Worm (Caenorhabditis elegans): Measurements from ENCODE around the gene glb-25.

The glb-25 gene

DNA sequence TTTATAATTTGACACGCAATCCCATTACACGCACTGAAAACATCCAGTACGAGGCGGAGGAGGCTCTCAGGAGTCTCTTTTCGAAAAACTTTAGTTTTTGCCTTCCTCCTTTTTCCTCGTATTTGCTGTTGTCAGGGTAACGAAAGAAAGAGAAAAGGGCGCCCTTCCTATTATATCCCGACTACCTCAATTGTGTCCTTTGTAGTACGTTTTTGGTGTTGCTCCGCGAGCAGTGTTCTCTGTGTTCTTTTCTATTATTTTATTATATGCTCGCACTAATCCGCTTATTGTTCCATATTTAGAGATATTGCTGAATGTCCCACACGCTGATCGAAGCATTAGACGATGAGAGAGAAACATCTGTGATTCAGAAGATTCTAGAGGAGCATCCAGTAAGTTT is 42.6 kb upstream of the glb-25 start, which contains the start of gene nphp-2:
Gene nphp-2 (plus strand): TSS at position 301 of the 400 bp plus-strand sequence.
- TF ChIP-seq ZK546.5 (tag; optimal IDR thresholded peaks at IDR 0.05) = no peak
- TF ChIP-seq unc-39 (tag; optimal IDR thresholded peaks at IDR 0.05) = no peak
- TF ChIP-seq lsy-2 (tag; optimal IDR thresholded peaks at IDR 0.05) = no peak
- no peak for TF ChIP-seq sma-3 (GFP tag; optimal IDR thresholded peaks at IDR 0.05)
- TF ChIP-seq nhr-12 (tag; optimal IDR thresholded peaks at IDR 0.05) = no peak
- no peak for TF ChIP-seq Y55F3AM.14 (GFP tag; optimal IDR thresholded peaks at IDR 0.05)
- no peak for TF ChIP-seq unc-55 (GFP tag; optimal IDR thresholded peaks at IDR 0.05)
- no peak for TF ChIP-seq mbf-1 (tag; optimal IDR thresholded peaks at IDR 0.05)
- TF ChIP-seq blmp-1 (tag; optimal IDR thresholded peaks at IDR 0.05; ENCODE audit: insufficient read depth) = no peak
- TF ChIP-seq lin-39 (tag; optimal IDR thresholded peaks at IDR 0.05) = no peak
- TF ChIP-seq nhr-77 (tag; optimal IDR thresholded peaks at IDR 0.05) = no peak
- TF ChIP-seq mdl-1 (tag; optimal IDR thresholded peaks at IDR 0.05) = no peak
- TF ChIP-seq elt-3 (tag; optimal IDR thresholded peaks at IDR 0.05) = no peak

- TF ChIP-seq nhr-12 (tag; optimal IDR thresholded peaks at IDR 0.05) (no peak), unc-55 (GFP tag; optimal IDR thresholded peaks at IDR 0.05) (no peak), elt-3 (tag; optimal IDR thresholded peaks at IDR 0.05) (no peak), ztf-11 (tag; optimal IDR thresholded peaks at IDR 0.05) (no peak), alr-1 (tag; optimal IDR thresholded peaks at IDR 0.05) (no peak), nhr-6 (tag; optimal IDR thresholded peaks at IDR 0.05) (no peak), nhr-77 (tag; optimal IDR thresholded peaks at IDR 0.05) (no peak), ceh-82 (tag; optimal IDR thresholded peaks at IDR 0.05) (no peak), skn-1 (tag; optimal IDR thresholded peaks at IDR 0.05) (no peak), nhr-11 (tag; optimal IDR thresholded peaks at IDR 0.05) (no peak), gmeb-1 (tag; optimal IDR thresholded peaks at IDR 0.05) (no peak), C34F6.9 (tag; optimal IDR thresholded peaks at IDR 0.05) (no peak), unc-62 (GFP tag; optimal IDR thresholded peaks at IDR 0.05) (no peak), nhr-21 (tag; optimal IDR thresholded peaks at IDR 0.05) (no peak), nhr-237 (tag; optimal IDR thresholded peaks at IDR 0.05) (no peak), unc-39 (tag; optimal IDR thresholded peaks at IDR 0.05) (no peak), sem-4 (tag; optimal IDR thresholded peaks at IDR 0.05) (no peak)
Measured at ce11 chrV:1907350-1907749, 30.7 kb upstream of the glb-25 start, which contains the start of gene Y32G9A.5. Gene Y32G9A.5, plus strand, starts transcription at chrV:1907650.

DNA sequence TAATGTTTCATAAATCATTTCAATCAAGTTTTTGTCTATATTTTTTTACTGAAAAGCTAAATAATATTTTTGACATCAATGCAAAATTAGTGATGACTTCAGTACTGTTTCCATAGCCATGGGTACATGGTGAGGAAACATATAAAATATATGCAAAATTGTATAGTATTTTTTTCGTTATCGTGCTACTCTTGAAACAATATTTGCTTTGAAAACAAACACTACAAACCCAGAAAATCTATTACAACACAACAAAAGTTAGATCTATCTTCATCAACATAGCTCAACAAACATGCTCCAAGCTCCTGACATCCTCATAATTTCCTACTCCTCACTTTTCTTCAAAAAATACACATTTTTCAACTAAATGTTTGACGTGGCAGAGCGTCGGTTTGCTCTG is 29.5 kb upstream of the glb-25 start, which contains the start of gene srp-3:
Gene srp-3 (plus strand): TSS at position 301 of the 400 bp plus-strand sequence.
- TF ChIP-seq ztf-1 (GFP tag; conservative IDR thresholded peaks at IDR 0.05) (no peak), elt-1 (tag; optimal IDR thresholded peaks at IDR 0.05) (no peak), egl-27 (tag; optimal IDR thresholded peaks at IDR 0.05) (no peak), nhr-6 (tag; optimal IDR thresholded peaks at IDR 0.05) (no peak), lin-39 (tag; optimal IDR thresholded peaks at IDR 0.05) (no peak), Y55F3AM.14 (GFP tag; optimal IDR thresholded peaks at IDR 0.05) (no peak), unc-39 (tag; optimal IDR thresholded peaks at IDR 0.05) (no peak), peb-1 (tag; optimal IDR thresholded peaks at IDR 0.05) (no peak), nhr-21 (tag; optimal IDR thresholded peaks at IDR 0.05) (no peak), nhr-11 (tag; optimal IDR thresholded peaks at IDR 0.05) (no peak), skn-1 (tag; optimal IDR thresholded peaks at IDR 0.05) (no peak), C34F6.9 (tag; optimal IDR thresholded peaks at IDR 0.05) (no peak), sem-4 (tag; optimal IDR thresholded peaks at IDR 0.05) (no peak), unc-55 (GFP tag; optimal IDR thresholded peaks at IDR 0.05) (no peak), R02D3.7 (tag; optimal IDR thresholded peaks at IDR 0.05) (no peak), gmeb-1 (tag; optimal IDR thresholded peaks at IDR 0.05) (no peak)

DNA sequence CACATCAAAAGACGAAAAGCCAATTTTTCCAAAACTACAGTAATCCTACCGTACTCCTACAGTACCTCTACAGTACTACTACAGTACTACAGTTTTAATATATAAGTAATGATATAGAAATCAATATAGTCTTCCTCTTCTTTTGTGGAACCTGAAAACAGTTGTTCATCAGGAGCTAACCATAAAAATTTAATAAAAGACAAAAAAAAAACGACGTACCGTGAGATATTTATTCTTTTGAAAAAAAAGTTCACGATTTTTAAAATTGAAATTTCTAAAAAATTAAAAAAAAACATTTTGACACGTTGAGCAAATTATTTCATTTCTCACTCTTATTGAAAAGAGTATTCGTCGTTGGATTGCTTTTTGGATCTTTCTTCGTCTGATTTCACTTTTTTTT is 27.0 kb upstream of the glb-25 start, which contains the start of gene Y32G9A.3:
Gene Y32G9A.3 (plus strand): TSS at position 301 of the 400 bp plus-strand sequence.
- TF ChIP-seq ztf-11 (tag; optimal IDR thresholded peaks at IDR 0.05) = no peak
- TF ChIP-seq gmeb-1 (tag; optimal IDR thresholded peaks at IDR 0.05) = no peak
- no peak for TF ChIP-seq fos-1 (tag; optimal IDR thresholded peaks at IDR 0.05)
- TF ChIP-seq nhr-23 (tag; optimal IDR thresholded peaks at IDR 0.05) = no peak
- TF ChIP-seq aly-2 (tag; optimal IDR thresholded peaks at IDR 0.05) = no peak
- TF ChIP-seq mab-5 (tag; optimal IDR thresholded peaks at IDR 0.05) = no peak
- TF ChIP-seq ceh-82 (tag; optimal IDR thresholded peaks at IDR 0.05) = no peak
- no peak for TF ChIP-seq lin-13 (GFP tag; optimal IDR thresholded peaks at IDR 0.05)
- no peak for TF ChIP-seq nhr-77 (tag; optimal IDR thresholded peaks at IDR 0.05)
- no peak for TF ChIP-seq nhr-10 (tag; optimal IDR thresholded peaks at IDR 0.05)
- no peak for TF ChIP-seq unc-39 (tag; optimal IDR thresholded peaks at IDR 0.05)

Data from whole organism, L2 larva.